Worm (Caenorhabditis elegans): ENCODE results near the gene rsef-1.

DNA sequence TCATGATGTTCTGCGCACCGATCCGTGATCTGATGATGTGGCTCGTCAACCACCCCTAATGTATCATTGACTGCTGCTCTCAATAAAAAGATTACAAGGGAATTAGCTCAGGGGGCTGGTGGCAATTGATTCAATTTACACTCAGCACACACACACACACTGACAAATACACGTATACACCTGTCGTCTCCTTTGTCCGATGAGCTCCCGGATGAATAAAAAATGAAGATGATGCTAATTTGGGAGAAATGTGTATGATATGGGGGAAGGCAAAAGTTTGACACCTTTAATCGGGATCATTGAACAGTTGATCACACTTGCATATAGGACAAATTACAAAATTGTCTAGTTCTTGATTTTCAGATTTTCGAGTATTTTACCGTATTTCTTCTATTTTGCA lies 7.9 kb upstream of the rsef-1 start:
- TF ChIP-seq hmg-1.2 (GFP tag; IDR thresholded peaks at IDR 0.05) (no peak), ztf-3 (GFP tag; optimal IDR thresholded peaks at IDR 0.05) (no peak), F23B12.7 (tag; optimal IDR thresholded peaks at IDR 0.05; ENCODE audit: insufficient read depth) (no peak), snpc-1.1 (tag; optimal IDR thresholded peaks at IDR 0.05; ENCODE audit: insufficient read depth) (no peak), ama-1 (optimal IDR thresholded peaks at IDR 0.05) (no peak), ama-1 (GFP tag; optimal IDR thresholded peaks at IDR 0.05) (no peak), F22D6.2 (tag; optimal IDR thresholded peaks at IDR 0.05) (no peak), nhr-80 (tag; optimal IDR thresholded peaks at IDR 0.05) (no peak), Y56A3A.18 (GFP tag; IDR thresholded peaks at IDR 0.05) (no peak), zfh-2 (GFP tag; conservative IDR thresholded peaks at IDR 0.05) (no peak), pha-4 (tag; optimal IDR thresholded peaks at IDR 0.05) (no peak), Y95B8A.8 (GFP tag; IDR thresholded peaks at IDR 0.05) (no peak)

Measured in whole organism, young adult.